Worm (Caenorhabditis elegans) whole organism, late embryonic: Measurements from ENCODE around the gene C01G12.3.
"Not testable (repeated sequence)": the region's sequence is repeated elsewhere in the genome, so short reads cannot be mapped to it uniquely, and the experiment has no call there.

ENCODE experiments used
- C08G9.2 ChIP-seq: sonication (generic microtip); optimal IDR thresholded peaks from 2 replicates; lab custom pipeline; 2016; ENCODE audit warnings: mild to moderate bottlenecking, missing genetic modification characterization, moderate library complexity, missing compliant biosample characterization
- C38D4.7 ChIP-seq: fragments of 200-800 bp; sonication (Bioruptor generic); optimal IDR thresholded peaks from 2 replicates; lab custom pipeline; 2018; ENCODE audit warnings: mild to moderate bottlenecking, missing genetic modification characterization, moderate library complexity, missing compliant biosample characterization
- K09A11.1 ChIP-seq: sonication (generic microtip); optimal IDR thresholded peaks from 2 replicates; lab custom pipeline; 2017; ENCODE audit warnings: antibody characterized with exemption, mild to moderate bottlenecking, missing genetic modification characterization, missing compliant biosample characterization; ENCODE audit not compliant: insufficient read depth
- Y22D7AL.16 ChIP-seq: sonication (generic microtip); optimal IDR thresholded peaks from 2 replicates; lab custom pipeline; 2016; ENCODE audit warnings: missing genetic modification characterization, missing compliant biosample characterization
- ceh-14 ChIP-seq: sonication (generic microtip); optimal IDR thresholded peaks from 2 replicates; lab custom pipeline; 2016; ENCODE audit warnings: missing genotype, missing genetic modification characterization, missing compliant biosample characterization
- ceh-18 ChIP-seq: sonication (generic microtip); optimal IDR thresholded peaks from 2 replicates; lab custom pipeline; 2016; ENCODE audit warnings: missing genetic modification characterization, missing compliant biosample characterization
- ceh-2 ChIP-seq: sonication (generic microtip); optimal IDR thresholded peaks from 2 replicates; lab custom pipeline; 2016; ENCODE audit warnings: missing genotype, missing genetic modification characterization, missing compliant biosample characterization
- ceh-31 ChIP-seq: sonication (generic microtip); optimal IDR thresholded peaks from 2 replicates; lab custom pipeline; 2016; ENCODE audit warnings: missing genetic modification characterization, missing compliant biosample characterization
- ceh-34 ChIP-seq: sonication (generic microtip); optimal IDR thresholded peaks from 2 replicates; lab custom pipeline; 2016; ENCODE audit warnings: mild to moderate bottlenecking, missing genetic modification characterization, missing compliant biosample characterization
- ceh-45 ChIP-seq: fragments of 200-800 bp; sonication (Bioruptor generic); IDR thresholded peaks from 2 replicates; pipeline ENCODE4 v1.3.6; 2022; ENCODE audit warnings: missing genetic modification reagents, missing genetic modification characterization, missing compliant biosample characterization
- dve-1 ChIP-seq: sonication (generic microtip); optimal IDR thresholded peaks from 2 replicates; lab custom pipeline; 2017; ENCODE audit warnings: antibody characterized with exemption, mild to moderate bottlenecking, missing genetic modification characterization, missing compliant biosample characterization
- elt-2 ChIP-seq: sonication (generic microtip); optimal IDR thresholded peaks from 2 replicates; lab custom pipeline; 2016; ENCODE audit warnings: missing genetic modification reagents, missing genetic modification characterization, missing compliant biosample characterization
- elt-4 ChIP-seq: sonication (generic microtip); optimal IDR thresholded peaks from 2 replicates; lab custom pipeline; 2016; ENCODE audit warnings: missing genetic modification characterization, missing compliant biosample characterization
- ets-4 ChIP-seq: sonication (generic microtip); optimal IDR thresholded peaks from 2 replicates; lab custom pipeline; 2016; ENCODE audit warnings: missing genetic modification characterization, missing compliant biosample characterization
- fax-1 ChIP-seq: sonication (generic microtip); optimal IDR thresholded peaks from 2 replicates; lab custom pipeline; 2016; ENCODE audit warnings: missing genotype, missing genetic modification characterization, missing compliant biosample characterization
- hlh-13 ChIP-seq: fragments of 200-800 bp; sonication (Bioruptor generic); optimal IDR thresholded peaks from 2 replicates; lab custom pipeline; 2018; ENCODE audit warnings: mild to moderate bottlenecking, missing genetic modification characterization, missing compliant biosample characterization
- hlh-15 ChIP-seq: sonication (generic microtip); optimal IDR thresholded peaks from 2 replicates; lab custom pipeline; 2016; ENCODE audit warnings: missing genetic modification characterization, missing compliant biosample characterization
- hlh-8 ChIP-seq: sonication (generic microtip); optimal IDR thresholded peaks from 2 replicates; lab custom pipeline; 2016; ENCODE audit warnings: missing genotype, missing genetic modification characterization, missing compliant biosample characterization
- lin-11 ChIP-seq: fragments of 200-800 bp; sonication (Bioruptor generic); optimal IDR thresholded peaks from 2 replicates; lab custom pipeline; 2018; ENCODE audit warnings: mild to moderate bottlenecking, missing genetic modification characterization, missing compliant biosample characterization
- madf-2 ChIP-seq: sonication (generic microtip); optimal IDR thresholded peaks from 2 replicates; lab custom pipeline; 2017; ENCODE audit warnings: missing genetic modification characterization, missing compliant biosample characterization
- mec-3 ChIP-seq: sonication (generic microtip); optimal IDR thresholded peaks from 2 replicates; lab custom pipeline; 2016; ENCODE audit warnings: borderline replicate concordance, missing genetic modification characterization, missing compliant biosample characterization
- nfya-1 ChIP-seq: sonication (generic microtip); optimal IDR thresholded peaks from 2 replicates; lab custom pipeline; 2017; ENCODE audit warnings: missing genetic modification characterization, mild to moderate bottlenecking, missing compliant biosample characterization, antibody characterized with exemption, moderate library complexity
- nhr-11 ChIP-seq: fragments of 150-350 bp; optimal IDR thresholded peaks from 2 replicates; lab custom pipeline; 2014; ENCODE audit warnings: missing biosample characterization, missing genetic modification characterization
- odd-2 ChIP-seq: sonication (generic microtip); optimal IDR thresholded peaks from 2 replicates; lab custom pipeline; 2017; ENCODE audit warnings: antibody characterized with exemption, mild to moderate bottlenecking, missing genetic modification characterization, missing compliant biosample characterization
- pha-2 ChIP-seq: sonication (generic microtip); optimal IDR thresholded peaks from 2 replicates; lab custom pipeline; 2017; ENCODE audit warnings: mild to moderate bottlenecking, missing genetic modification characterization, missing compliant biosample characterization
- pqm-1 ChIP-seq: sonication (generic microtip); optimal IDR thresholded peaks from 2 replicates; lab custom pipeline; 2016; ENCODE audit warnings: missing genetic modification characterization, missing compliant biosample characterization
- pros-1 ChIP-seq: fragments of 150-350 bp; optimal IDR thresholded peaks from 2 replicates; lab custom pipeline; 2014; ENCODE audit warnings: missing biosample characterization, missing genetic modification reagents, missing genetic modification characterization
- ref-2 ChIP-seq: sonication (generic microtip); optimal IDR thresholded peaks from 2 replicates; lab custom pipeline; 2016; ENCODE audit warnings: missing genetic modification characterization, missing compliant biosample characterization
- rnt-1 ChIP-seq: sonication (generic microtip); optimal IDR thresholded peaks from 2 replicates; lab custom pipeline; 2016; ENCODE audit warnings: missing genetic modification characterization, missing compliant biosample characterization
- sox-2 ChIP-seq: fragments of 200-800 bp; sonication (Bioruptor generic); IDR thresholded peaks from 2 replicates; pipeline ENCODE4 v1.3.6; 2022; ENCODE audit warnings: missing genetic modification reagents, missing genetic modification characterization, missing compliant biosample characterization
- tbx-2 ChIP-seq: sonication (generic microtip); optimal IDR thresholded peaks from 2 replicates; lab custom pipeline; 2016; ENCODE audit warnings: missing genetic modification characterization, missing compliant biosample characterization
- tbx-7 ChIP-seq: sonication (generic microtip); optimal IDR thresholded peaks from 2 replicates; lab custom pipeline; 2016; ENCODE audit warnings: missing genotype, missing genetic modification characterization, missing compliant biosample characterization
- unc-3 ChIP-seq, 2 experiments: fragments of 200-800 bp in 1 of 2; sonication (Bioruptor generic) in 1 of 2; sonication (generic microtip) in 1 of 2; conservative IDR thresholded peaks in 1 of 2; optimal IDR thresholded peaks in 1 of 2; 2 replicates each; pipeline versions ENCODE4 v1.3.6 to Lab custom; 2016 to 2022; ENCODE audit warnings: missing compliant biosample characterization in 2 of 2, missing genetic modification characterization in 2 of 2, missing genetic modification reagents in 1 of 2
- unc-42 ChIP-seq: sonication (generic microtip); optimal IDR thresholded peaks from 2 replicates; lab custom pipeline; 2016; ENCODE audit warnings: missing genotype, missing genetic modification characterization, missing compliant biosample characterization
- unc-86 ChIP-seq: sonication (generic microtip); optimal IDR thresholded peaks from 2 replicates; lab custom pipeline; 2016; ENCODE audit warnings: missing genetic modification characterization, missing compliant biosample characterization
- zip-5 ChIP-seq: sonication (generic microtip); optimal IDR thresholded peaks from 2 replicates; lab custom pipeline; 2016; ENCODE audit warnings: missing genetic modification characterization, missing compliant biosample characterization
- ztf-16 ChIP-seq: sonication (generic microtip); optimal IDR thresholded peaks from 2 replicates; lab custom pipeline; 2017; ENCODE audit warnings: missing genetic modification characterization, missing compliant biosample characterization

Gene C01G12.3

ce11 chrII:14561549-14562115 lies 20.5 kb downstream of the C01G12.3 start, which contains the start of gene mog-4:
Gene mog-4, minus strand, starts transcription at chrII:14561599.
- TF ChIP-seq unc-86 (tag; lab: Kevin White, UChicago) (peak; percentile 54), pqm-1 (tag; lab: Kevin White, UChicago) (peak; percentile 86), sox-2 (GFP tag; lab: Robert Waterston, UW) (peak; percentile 13), pha-2 (tag; lab: Kevin White, UChicago) (peak; percentile 15), dve-1 (tag; lab: Kevin White, UChicago) (peak; percentile 5), tbx-2 (tag; lab: Kevin White, UChicago) (peak; percentile 74), ceh-2 (tag; lab: Kevin White, UChicago) (peak; percentile 65), nfya-1 (tag; lab: Kevin White, UChicago) (peak; percentile 72), Y22D7AL.16 (tag; lab: Kevin White, UChicago) (peak; percentile 9), elt-2 (tag; lab: Kevin White, UChicago) (peak; percentile 60), ztf-16 (peak; percentile 60), ceh-18 (tag; lab: Kevin White, UChicago) (peak; percentile 85), madf-2 (tag; lab: Kevin White, UChicago) (peak; percentile 50), hlh-8 (tag; lab: Kevin White, UChicago) (peak; percentile 78), rnt-1 (tag; lab: Kevin White, UChicago) (peak; percentile 57), ref-2 (tag; lab: Kevin White, UChicago) (peak; percentile 60), zip-5 (tag; lab: Kevin White, UChicago) (peak; percentile 41), fax-1 (peak; percentile 47), unc-42 (peak; percentile 89), ceh-34 (tag; lab: Kevin White, UChicago) (peak; percentile 76), C08G9.2 (tag; lab: Kevin White, UChicago) (peak; percentile 89), ceh-14 (tag; lab: Kevin White, UChicago) (peak; percentile 82), ceh-45 (peak; percentile 69; the same call in 1 of the 2 replicates), ets-4 (tag; lab: Kevin White, UChicago) (peak; percentile 80), ceh-31 (tag; lab: Kevin White, UChicago) (peak; percentile 91), unc-3 (GFP tag; conservative IDR thresholded peaks at IDR 0.05; lab: Robert Waterston, UW) (peak; percentile 62; the same call in 1 of the 2 replicates), tbx-7 (peak; percentile 67)
- TF ChIP-seq unc-3 (tag; optimal IDR thresholded peaks at IDR 0.05; lab: Kevin White, UChicago): not testable (repeated sequence)

DNA sequence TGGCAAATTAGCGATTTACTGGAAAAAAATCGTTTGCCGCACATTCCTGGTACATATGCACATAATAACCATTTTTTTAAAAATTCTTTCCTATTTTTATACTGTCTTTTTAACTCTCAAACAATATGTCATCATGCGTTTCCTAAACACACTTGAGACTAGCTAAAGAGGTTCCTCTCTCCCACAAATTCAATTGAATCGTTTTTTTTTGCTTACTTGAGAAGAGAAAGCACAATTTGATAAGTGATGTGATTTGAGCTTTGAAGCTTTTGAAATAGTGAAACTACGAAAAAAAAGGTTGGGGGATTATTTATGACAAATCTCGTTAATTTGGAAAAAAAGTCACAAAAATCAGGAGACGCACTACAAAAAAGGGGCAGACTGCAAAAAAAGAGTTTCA lies 27.1 kb downstream of the C01G12.3 start:
- TF ChIP-seq ref-2 (tag; lab: Kevin White, UChicago) (no peak), ceh-14 (tag; lab: Kevin White, UChicago) (no peak)

DNA sequence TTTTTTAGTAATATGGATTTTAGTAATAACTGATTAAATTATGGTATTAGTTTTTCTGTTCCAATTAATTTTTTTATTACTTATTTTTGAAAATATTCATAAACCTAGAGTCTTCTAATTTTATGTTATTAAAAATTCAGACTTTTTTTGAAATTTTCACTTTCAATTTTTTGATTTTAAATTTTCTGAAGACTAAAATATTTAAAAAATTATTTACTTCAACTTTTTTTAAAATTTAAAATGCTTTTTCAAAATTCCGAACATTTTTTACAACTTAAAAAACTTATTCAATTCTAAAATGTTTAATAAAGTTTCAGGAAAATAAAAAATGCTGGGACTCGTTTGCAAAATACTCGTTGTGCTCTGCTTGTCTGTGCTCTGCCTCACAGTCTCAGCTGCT lies 31.5 kb downstream of the C01G12.3 start, which contains the start of gene nlp-41:
Gene nlp-41, plus strand, starts transcription at position 301 of the 400 bp plus-strand sequence.
- TF ChIP-seq elt-4 (tag; lab: Kevin White, UChicago): no peak
- no peak for TF ChIP-seq C38D4.7 (GFP tag; lab: Kevin White, UChicago)
- no peak for TF ChIP-seq Y22D7AL.16 (tag; lab: Kevin White, UChicago)

DNA sequence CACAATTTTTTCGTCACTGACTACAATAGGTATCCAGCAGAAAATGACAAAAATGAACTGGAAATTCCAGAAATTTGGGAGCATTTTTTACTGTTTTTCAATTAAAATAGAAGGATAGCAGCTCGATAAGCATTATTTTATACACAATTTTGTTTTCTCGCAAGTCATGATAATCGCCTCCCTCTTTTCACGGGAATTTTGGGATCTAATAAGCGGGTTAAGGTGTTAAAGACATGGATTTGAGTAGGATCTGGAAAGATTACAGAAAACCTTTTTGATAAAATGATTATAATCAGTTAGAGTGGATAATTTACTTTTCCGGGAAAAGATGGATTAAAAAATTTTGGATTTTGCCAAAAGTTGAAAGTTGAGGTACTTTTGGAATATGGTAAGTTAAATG lies 33.4 kb downstream of the C01G12.3 start, which contains the start of gene gcy-29:
Gene gcy-29, minus strand, starts transcription at position 101 of the 400 bp plus-strand sequence.
- TF ChIP-seq mec-3 (no peak), odd-2 (tag; lab: Kevin White, UChicago) (no peak), C08G9.2 (tag; lab: Kevin White, UChicago) (no peak), K09A11.1 (no peak), nhr-11 (tag; lab: Kevin White, UChicago) (no peak), lin-11 (tag; lab: Kevin White, UChicago) (no peak), pros-1 (tag; lab: Kevin White, UChicago) (no peak), hlh-15 (tag; lab: Kevin White, UChicago) (no peak), hlh-13 (GFP tag; lab: Kevin White, UChicago) (no peak), rnt-1 (tag; lab: Kevin White, UChicago) (no peak), madf-2 (tag; lab: Kevin White, UChicago) (no peak)
- TF ChIP-seq, all 69 proteins: peak for 0
